Worm (Caenorhabditis elegans) whole organism, early embryonic: ENCODE measurements around the gene F18A12.7.
A peak's percentile ranks its signal among the peaks of the same experiment; 100 is the strongest.

Experiments
- B0310.2 ChIP-seq: sonication (generic microtip); optimal IDR thresholded peaks from 2 replicates; lab custom pipeline; 2016; ENCODE audit warnings: mild to moderate bottlenecking, missing genetic modification characterization, missing compliant biosample characterization
- F13C5.2 ChIP-seq: sonication (generic microtip); optimal IDR thresholded peaks from 2 replicates; lab custom pipeline; 2017; ENCODE audit warnings: mild to moderate bottlenecking, missing genetic modification characterization, inconsistent platforms, missing compliant biosample characterization
- aly-1 ChIP-seq: sonication (generic microtip); optimal IDR thresholded peaks from 2 replicates; lab custom pipeline; 2016; ENCODE audit warnings: missing genetic modification characterization, missing compliant biosample characterization
- ama-1 ChIP-seq: fragments of 150-350 bp; optimal IDR thresholded peaks from 2 replicates; lab custom pipeline; 2014
- ceh-13 ChIP-seq: fragments of 200-800 bp; sonication (Bioruptor generic); optimal IDR thresholded peaks from 2 replicates; lab custom pipeline; 2018; ENCODE audit warnings: mild to moderate bottlenecking, missing genetic modification characterization, missing compliant biosample characterization
- ceh-36 ChIP-seq: sonication (generic microtip); optimal IDR thresholded peaks from 2 replicates; lab custom pipeline; 2016; ENCODE audit warnings: missing genetic modification characterization, inconsistent platforms, missing compliant biosample characterization
- ets-7 ChIP-seq: sonication (generic microtip); optimal IDR thresholded peaks from 2 replicates; lab custom pipeline; 2016; ENCODE audit warnings: missing genotype, missing genetic modification characterization, missing compliant biosample characterization
- flt-1 ChIP-seq: fragments of 200-800 bp; sonication (Bioruptor generic); IDR thresholded peaks from 2 replicates; pipeline ENCODE4 v1.3.6; 2022; ENCODE audit warnings: missing genetic modification characterization, missing compliant biosample characterization
- hmbx-1 ChIP-seq: sonication (generic microtip); optimal IDR thresholded peaks from 2 replicates; lab custom pipeline; 2016; ENCODE audit warnings: mild to moderate bottlenecking, missing genetic modification characterization, missing compliant biosample characterization
- hmg-4 ChIP-seq: fragments of 200-800 bp; sonication (Bioruptor generic); optimal IDR thresholded peaks from 2 replicates; lab custom pipeline; 2018; ENCODE audit warnings: mild to moderate bottlenecking, missing genetic modification characterization, missing compliant biosample characterization
- hnd-1 ChIP-seq: sonication (generic microtip); optimal IDR thresholded peaks from 2 replicates; lab custom pipeline; 2016; ENCODE audit warnings: missing genetic modification characterization, missing compliant biosample characterization
- pes-1 ChIP-seq: fragments of 200-800 bp; sonication (Bioruptor generic); IDR thresholded peaks from 2 replicates; pipeline ENCODE4 v1.3.6; 2022; ENCODE audit warnings: missing genetic modification reagents, missing genetic modification characterization, missing compliant biosample characterization
- scrt-1 ChIP-seq: fragments of 200-800 bp; sonication (Bioruptor generic); IDR thresholded peaks from 2 replicates; pipeline ENCODE4 v1.3.6; 2022; ENCODE audit warnings: missing genetic modification characterization, missing compliant biosample characterization
- sea-1 ChIP-seq: fragments of 200-800 bp; sonication (Bioruptor generic); conservative IDR thresholded peaks from 2 replicates; pipeline ENCODE4 v1.3.6; 2022; ENCODE audit warnings: missing genetic modification characterization, missing compliant biosample characterization
- tbx-11 ChIP-seq: fragments of 200-800 bp; sonication (Bioruptor generic); IDR thresholded peaks from 2 replicates; pipeline ENCODE4 v1.3.6; 2022; ENCODE audit warnings: missing genetic modification characterization, missing compliant biosample characterization
- tbx-37 ChIP-seq: fragments of 200-800 bp; sonication (Bioruptor generic); conservative IDR thresholded peaks from 2 replicates; pipeline ENCODE4 v1.3.6; 2022; ENCODE audit warnings: missing genetic modification reagents, missing genetic modification characterization, missing compliant biosample characterization
- tra-4 ChIP-seq: sonication (generic microtip); optimal IDR thresholded peaks from 2 replicates; lab custom pipeline; 2017; ENCODE audit warnings: missing genetic modification characterization, missing compliant biosample characterization

The F18A12.7 gene

DNA sequence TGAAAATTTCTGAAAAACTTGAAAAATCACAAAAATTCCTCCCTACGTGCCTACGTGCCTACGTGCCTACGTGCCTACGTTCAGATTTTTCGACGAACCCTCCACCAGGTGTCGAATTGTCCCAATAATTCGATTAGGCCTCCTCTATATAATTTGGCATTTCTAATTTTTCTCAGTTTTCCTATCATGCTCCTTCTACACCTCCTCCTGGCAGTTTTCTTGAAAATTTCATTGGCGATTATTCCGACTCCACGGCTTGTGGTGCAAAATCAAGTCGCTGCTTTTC lies 26.3 kb upstream of the F18A12.7 start, which contains the start of gene C16C8.17:
Gene C16C8.17 (plus strand): TSS at position 187 of the 286 bp plus-strand sequence.
- TF ChIP-seq tbx-11 (GFP tag; lab: Robert Waterston, UW), result no peak
- TF ChIP-seq tra-4 (tag; lab: Kevin White, UChicago), result no peak
- no peak for TF ChIP-seq ets-7 (tag; lab: Kevin White, UChicago)
- no peak for TF ChIP-seq hnd-1 (tag; lab: Kevin White, UChicago)
- TF ChIP-seq ama-1, result no peak
- no peak for TF ChIP-seq ceh-13 (GFP tag; lab: Kevin White, UChicago)
- TF ChIP-seq pes-1 (GFP tag; lab: Robert Waterston, UW), result no peak
- TF ChIP-seq flt-1 (GFP tag; lab: Robert Waterston, UW), result no peak
- no peak for TF ChIP-seq ceh-36 (tag; lab: Kevin White, UChicago)
- TF ChIP-seq hmbx-1 (tag; lab: Kevin White, UChicago), result no peak
- no peak for TF ChIP-seq scrt-1 (GFP tag; lab: Robert Waterston, UW)
- TF ChIP-seq hmg-4 (GFP tag; lab: Kevin White, UChicago), result no peak
- TF ChIP-seq B0310.2 (tag; lab: Kevin White, UChicago), result no peak

DNA sequence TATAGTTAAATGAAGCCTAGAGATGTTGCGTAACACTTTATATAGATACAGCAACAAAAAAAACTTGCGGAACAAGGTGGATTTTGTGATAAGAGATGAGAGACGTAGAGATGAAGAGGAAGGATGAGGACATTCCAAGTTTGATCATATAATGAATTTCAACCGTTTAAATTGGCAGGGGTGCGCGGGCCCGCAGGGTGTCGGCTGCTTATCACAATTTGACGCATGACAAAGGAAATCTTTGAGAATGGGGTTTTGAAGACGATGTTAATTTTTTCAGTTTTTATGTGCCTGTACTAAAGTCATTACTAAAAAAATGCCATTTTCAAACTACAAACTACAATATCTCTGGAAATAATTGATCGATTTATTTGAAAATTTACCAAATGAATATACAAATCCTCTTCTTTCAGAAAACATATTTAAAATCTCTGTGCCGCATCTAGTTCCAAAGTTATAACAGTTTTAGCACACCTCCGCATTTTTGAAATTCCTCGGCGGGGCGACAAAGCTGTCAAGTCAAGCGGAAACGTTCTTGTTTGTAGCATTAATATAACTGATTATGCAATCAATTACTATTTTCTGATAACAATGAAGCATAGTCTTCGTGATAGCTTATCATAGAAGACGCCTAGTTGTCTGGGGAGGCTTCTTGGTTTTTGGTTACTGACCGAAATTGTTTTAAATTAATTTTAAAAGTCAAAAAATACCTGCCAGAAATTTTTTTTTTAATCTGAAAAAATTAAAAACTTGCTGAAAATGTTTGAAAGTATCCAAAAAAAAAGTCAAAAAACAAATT lies 25.8 kb upstream of the F18A12.7 start:
- TF ChIP-seq flt-1 (GFP tag; lab: Robert Waterston, UW) (no peak), pes-1 (GFP tag; lab: Robert Waterston, UW) (no peak), sea-1 (GFP tag; lab: Robert Waterston, UW) (no peak), tra-4 (tag; lab: Kevin White, UChicago) (no peak), hnd-1 (tag; lab: Kevin White, UChicago) (no peak), ceh-36 (tag; lab: Kevin White, UChicago) (no peak), F13C5.2 (tag; lab: Kevin White, UChicago) (no peak), aly-1 (tag; lab: Kevin White, UChicago) (no peak), ama-1 (no peak)

DNA sequence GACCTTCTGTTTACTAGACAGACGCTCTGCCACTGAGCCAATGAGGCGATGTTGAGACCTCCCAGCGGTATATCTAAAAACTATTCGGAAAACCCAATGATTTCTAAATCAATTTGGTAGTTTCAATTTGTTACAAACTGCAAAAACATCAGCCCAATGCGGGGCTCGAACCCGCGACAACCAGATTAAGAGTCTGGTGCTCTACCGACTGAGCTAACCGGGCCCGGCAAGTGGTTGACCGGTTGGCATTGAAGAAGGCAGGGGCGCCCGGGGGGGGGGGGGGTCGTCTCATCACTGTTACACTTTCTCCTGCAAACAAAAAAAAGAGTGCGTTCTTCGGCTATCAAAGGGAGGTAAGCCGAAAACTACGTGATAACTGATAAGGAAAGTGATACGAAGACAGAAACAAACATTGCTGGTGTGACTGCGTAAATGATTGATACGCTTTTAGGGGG lies 25.0 kb upstream of the F18A12.7 start:
- TF ChIP-seq B0310.2 (tag; lab: Kevin White, UChicago), result peak; percentile 70
- TF ChIP-seq ceh-13 (GFP tag; lab: Kevin White, UChicago), result peak; percentile 35
- peak; percentile 67 for TF ChIP-seq tbx-11 (GFP tag; lab: Robert Waterston, UW)
- peak; percentile 52; the same call in 1 of the 2 replicates for TF ChIP-seq sea-1 (GFP tag; lab: Robert Waterston, UW)
- TF ChIP-seq ama-1, result no peak
- TF ChIP-seq aly-1 (tag; lab: Kevin White, UChicago), result peak; percentile 67
- TF ChIP-seq ets-7 (tag; lab: Kevin White, UChicago), result peak; percentile 39
- TF ChIP-seq F13C5.2 (tag; lab: Kevin White, UChicago), result peak; percentile 13
- TF ChIP-seq tbx-37, result peak; percentile 48
- TF ChIP-seq flt-1 (GFP tag; lab: Robert Waterston, UW), result peak; percentile 73
- peak; percentile 62 for TF ChIP-seq hnd-1 (tag; lab: Kevin White, UChicago)
- TF ChIP-seq hmg-4 (GFP tag; lab: Kevin White, UChicago), result peak; percentile 71
- no peak for TF ChIP-seq tra-4 (tag; lab: Kevin White, UChicago)
- TF ChIP-seq scrt-1 (GFP tag; lab: Robert Waterston, UW), result peak; percentile 74
- TF ChIP-seq hmbx-1 (tag; lab: Kevin White, UChicago), result no peak
- peak; percentile 84 for TF ChIP-seq pes-1 (GFP tag; lab: Robert Waterston, UW)
- TF ChIP-seq ceh-36 (tag; lab: Kevin White, UChicago), result peak; percentile 76

DNA sequence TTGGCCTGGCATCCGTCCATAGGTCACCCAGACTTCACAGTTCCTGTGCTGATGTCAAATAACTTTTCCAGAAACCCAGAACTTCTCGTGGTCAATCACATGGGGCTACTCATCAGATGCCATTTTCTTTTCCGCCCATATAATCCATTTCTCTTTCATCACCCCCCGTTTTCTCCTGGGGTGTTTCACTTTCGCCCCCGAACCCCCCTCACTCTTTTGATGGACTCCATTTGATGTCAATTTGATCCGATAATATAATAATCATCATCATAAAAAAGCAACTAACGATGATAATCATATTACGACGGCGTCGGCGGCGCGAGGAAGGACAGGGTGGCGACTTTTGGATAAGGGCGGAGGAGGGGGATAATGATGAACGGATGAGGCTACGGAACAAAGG lies 24.0 kb upstream of the F18A12.7 start:
- TF ChIP-seq ceh-36 (tag; lab: Kevin White, UChicago), result no peak
- no peak for TF ChIP-seq tra-4 (tag; lab: Kevin White, UChicago)
- no peak for TF ChIP-seq hmg-4 (GFP tag; lab: Kevin White, UChicago)
- TF ChIP-seq tbx-11 (GFP tag; lab: Robert Waterston, UW), result no peak

DNA sequence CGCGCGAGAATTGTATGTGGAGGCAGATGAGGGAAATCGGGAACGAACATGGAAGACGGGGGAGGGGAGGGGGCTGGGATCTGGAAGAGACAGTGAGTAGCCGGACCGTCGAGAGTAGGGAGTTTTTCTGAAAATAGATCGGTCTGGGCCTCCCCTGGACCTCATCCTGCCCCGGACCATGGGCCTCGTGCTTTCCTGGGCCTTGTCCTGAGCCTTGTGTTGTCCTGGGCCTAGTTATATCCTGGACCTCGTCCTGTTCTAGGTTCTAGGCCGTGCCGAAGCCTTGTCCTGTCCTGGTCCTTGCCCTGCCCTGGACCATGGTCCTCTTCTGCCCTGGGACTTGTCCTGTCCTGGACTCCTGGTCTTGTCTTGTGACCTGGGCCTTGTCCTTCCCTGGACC lies 23.1 kb upstream of the F18A12.7 start:
- no peak for TF ChIP-seq hmg-4 (GFP tag; lab: Kevin White, UChicago)
- no peak for TF ChIP-seq F13C5.2 (tag; lab: Kevin White, UChicago)
- TF ChIP-seq tra-4 (tag; lab: Kevin White, UChicago), result no peak
- 0 out of 2 replicates have a peak, but pooled peaks have one; percentile 21 for TF ChIP-seq tbx-11 (GFP tag; lab: Robert Waterston, UW)
- TF ChIP-seq hnd-1 (tag; lab: Kevin White, UChicago), result no peak
- no peak for TF ChIP-seq ama-1

DNA sequence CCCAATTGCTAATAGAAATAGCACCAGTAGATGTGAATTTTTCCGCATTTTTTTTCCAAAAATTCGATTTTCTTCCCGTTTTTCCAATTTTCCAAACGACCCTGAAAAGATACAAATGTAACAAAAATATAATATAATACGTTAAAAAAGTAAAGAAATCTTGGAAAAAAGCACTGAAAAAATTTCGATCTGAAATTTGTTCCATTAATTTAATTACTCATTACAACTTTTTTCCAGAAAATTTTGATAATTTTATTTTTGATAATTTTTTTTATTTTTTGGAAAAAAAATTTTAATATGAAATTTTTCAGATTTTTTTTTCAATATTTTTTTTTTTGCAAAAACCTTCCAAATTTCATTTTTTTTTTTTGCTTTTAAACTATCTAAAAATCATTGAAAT lies 22.1 kb upstream of the F18A12.7 start, which contains the start of gene skpo-2:
Gene skpo-2 (minus strand): TSS at position 101 of the 400 bp plus-strand sequence.
- TF ChIP-seq hnd-1 (tag; lab: Kevin White, UChicago) (no peak), pes-1 (GFP tag; lab: Robert Waterston, UW) (no peak), tbx-11 (GFP tag; lab: Robert Waterston, UW) (no peak), aly-1 (tag; lab: Kevin White, UChicago) (no peak), flt-1 (GFP tag; lab: Robert Waterston, UW) (no peak), hmbx-1 (tag; lab: Kevin White, UChicago) (no peak), scrt-1 (GFP tag; lab: Robert Waterston, UW) (no peak), F13C5.2 (tag; lab: Kevin White, UChicago) (no peak), ets-7 (tag; lab: Kevin White, UChicago) (no peak), hmg-4 (GFP tag; lab: Kevin White, UChicago) (no peak), ceh-36 (tag; lab: Kevin White, UChicago) (no peak), ama-1 (no peak), ceh-13 (GFP tag; lab: Kevin White, UChicago) (no peak), tra-4 (tag; lab: Kevin White, UChicago) (no peak), tbx-37 (no peak), B0310.2 (tag; lab: Kevin White, UChicago) (no peak), sea-1 (GFP tag; lab: Robert Waterston, UW) (no peak)
